Fruit fly (Drosophila melanogaster) whole organism, prepupa: ENCODE data around the gene CG8461.

Experiments used
- Blimp-1 ChIP-seq: fragments of 200-800 bp; sonication (Bioruptor generic); optimal IDR thresholded peaks from 3 replicates; lab custom pipeline; 2017; ENCODE audit warnings: missing biosample characterization, missing genetic modification characterization, mild to moderate bottlenecking, moderate library complexity, missing genetic modification reagents
- CG10631 ChIP-seq: fragments of 200-800 bp; sonication (Bioruptor generic); optimal IDR thresholded peaks from 2 replicates; lab custom pipeline; 2016; ENCODE audit warnings: missing biosample characterization, missing genetic modification characterization
- CG10669 ChIP-seq: fragments of 200-800 bp; sonication (Bioruptor generic); optimal IDR thresholded peaks from 3 replicates; lab custom pipeline; 2018; ENCODE audit warnings: missing biosample characterization, mild to moderate bottlenecking, missing genetic modification characterization, moderate library complexity
- CG11902 ChIP-seq: fragments of 200-800 bp; sonication (Bioruptor generic); optimal IDR thresholded peaks from 3 replicates; lab custom pipeline; 2016; ENCODE audit warnings: missing biosample characterization, missing genetic modification characterization
- CG15336 ChIP-seq: fragments of 200-800 bp; sonication (Bioruptor generic); IDR thresholded peaks from 2 replicates; pipeline ENCODE4 v1.3.6; 2022; ENCODE audit warnings: missing biosample characterization, missing genetic modification characterization
- CG3032 ChIP-seq: fragments of 200-800 bp; optimal IDR thresholded peaks from 2 replicates; lab custom pipeline; 2019; ENCODE audit warnings: missing biosample characterization, mild to moderate bottlenecking, missing genetic modification characterization, moderate library complexity
- CG31627 ChIP-seq: fragments of 200-800 bp; sonication (Bioruptor generic); optimal IDR thresholded peaks from 3 replicates; lab custom pipeline; 2016; ENCODE audit warnings: missing biosample characterization, missing genetic modification characterization
- CG32006 ChIP-seq: fragments of 200-800 bp; sonication (Bioruptor generic); optimal IDR thresholded peaks from 3 replicates; lab custom pipeline; 2017; ENCODE audit warnings: missing biosample characterization, mild to moderate bottlenecking, missing genetic modification characterization
- CG34406 ChIP-seq: fragments of 200-800 bp; sonication (Bioruptor generic); optimal IDR thresholded peaks from 3 replicates; lab custom pipeline; 2016; ENCODE audit warnings: missing biosample characterization, missing genetic modification characterization
- CG3919 ChIP-seq: fragments of 200-800 bp; sonication (Bioruptor generic); optimal IDR thresholded peaks from 3 replicates; lab custom pipeline; 2016; ENCODE audit warnings: missing biosample characterization, missing genetic modification characterization
- CG4318 ChIP-seq: fragments of 200-800 bp; sonication (Bioruptor generic); optimal IDR thresholded peaks from 3 replicates; lab custom pipeline; 2017; ENCODE audit warnings: missing biosample characterization, mild to moderate bottlenecking, missing genetic modification characterization
- CG6276 ChIP-seq: fragments of 200-800 bp; sonication (Bioruptor generic); optimal IDR thresholded peaks from 2 replicates; lab custom pipeline; 2017; ENCODE audit warnings: missing biosample characterization, mild to moderate bottlenecking, missing genetic modification characterization
- CG6792 ChIP-seq: fragments of 200-800 bp; sonication (Bioruptor generic); optimal IDR thresholded peaks from 3 replicates; lab custom pipeline; 2016; ENCODE audit warnings: missing biosample characterization, missing genetic modification characterization
- CG6808 ChIP-seq: fragments of 200-800 bp; sonication (Bioruptor generic); optimal IDR thresholded peaks from 3 replicates; lab custom pipeline; 2017; ENCODE audit warnings: missing biosample characterization, missing genetic modification characterization, mild to moderate bottlenecking, moderate library complexity, missing genetic modification reagents
- CG7368 ChIP-seq: fragments of 200-800 bp; sonication (Bioruptor generic); optimal IDR thresholded peaks from 3 replicates; lab custom pipeline; 2016; ENCODE audit warnings: missing biosample characterization, missing genetic modification characterization
- CG8119 ChIP-seq: fragments of 200-800 bp; sonication (Bioruptor generic); IDR thresholded peaks from 3 replicates; pipeline ENCODE4 v1.3.6; 2022; ENCODE audit warnings: missing biosample characterization, missing genetic modification characterization
- CG8319 ChIP-seq: fragments of 200-800 bp; sonication (Bioruptor generic); optimal IDR thresholded peaks from 3 replicates; lab custom pipeline; 2016; ENCODE audit warnings: missing biosample characterization, missing genetic modification characterization
- CG9139 ChIP-seq: fragments of 200-800 bp; sonication (Bioruptor generic); optimal IDR thresholded peaks from 3 replicates; lab custom pipeline; 2017; ENCODE audit warnings: missing biosample characterization, mild to moderate bottlenecking, missing genetic modification characterization
- Eip75B ChIP-seq: fragments of 200-800 bp; sonication (Bioruptor generic); optimal IDR thresholded peaks from 3 replicates; lab custom pipeline; 2016; ENCODE audit warnings: missing biosample characterization, missing genetic modification characterization
- Eip78C ChIP-seq: fragments of 200-800 bp; sonication (Bioruptor generic); peaks from one replicate; lab custom pipeline; 2016; ENCODE audit warnings: missing biosample characterization, missing genetic modification characterization
- Eip93F ChIP-seq: fragments of 200-800 bp; sonication (Bioruptor generic); optimal IDR thresholded peaks from 2 replicates; lab custom pipeline; 2016; ENCODE audit warnings: missing biosample characterization, mild to moderate bottlenecking, missing genetic modification characterization
- Ets21C ChIP-seq: fragments of 200-800 bp; sonication (Bioruptor generic); optimal IDR thresholded peaks from 3 replicates; lab custom pipeline; 2016; ENCODE audit warnings: missing biosample characterization, missing genetic modification characterization
- Hr39 ChIP-seq: fragments of 200-800 bp; sonication (Bioruptor generic); optimal IDR thresholded peaks from 2 replicates; lab custom pipeline; 2016; ENCODE audit warnings: missing biosample characterization, missing genetic modification characterization
- Hr4 ChIP-seq: fragments of 200-800 bp; sonication (Bioruptor generic); optimal IDR thresholded peaks from 3 replicates; lab custom pipeline; 2016; ENCODE audit warnings: missing biosample characterization, missing genetic modification characterization
- Met ChIP-seq: fragments of 200-800 bp; sonication (Bioruptor generic); optimal IDR thresholded peaks from 3 replicates; lab custom pipeline; 2016; ENCODE audit warnings: missing biosample characterization, missing genetic modification characterization
- OdsH ChIP-seq: fragments of 200-800 bp; sonication (Bioruptor generic); optimal IDR thresholded peaks from 3 replicates; lab custom pipeline; 2016; ENCODE audit warnings: missing biosample characterization, missing genetic modification characterization
- Sox15 ChIP-seq: fragments of 200-800 bp; sonication (Bioruptor generic); optimal IDR thresholded peaks from 3 replicates; lab custom pipeline; 2016; ENCODE audit warnings: missing biosample characterization, missing genetic modification characterization
- achi ChIP-seq: fragments of 200-800 bp; sonication (Bioruptor generic); optimal IDR thresholded peaks from 3 replicates; lab custom pipeline; 2016; ENCODE audit warnings: missing biosample characterization, missing genetic modification characterization
- acj6 ChIP-seq: fragments of 200-800 bp; sonication (Bioruptor generic); optimal IDR thresholded peaks from 3 replicates; lab custom pipeline; 2016; ENCODE audit warnings: missing biosample characterization, missing genetic modification characterization
- cyc ChIP-seq: fragments of 200-800 bp; sonication (Bioruptor generic); optimal IDR thresholded peaks from 3 replicates; lab custom pipeline; 2016; ENCODE audit warnings: missing biosample characterization, missing genetic modification characterization
- dac ChIP-seq: fragments of 200-800 bp; sonication (Bioruptor generic); optimal IDR thresholded peaks from 2 replicates; lab custom pipeline; 2017; ENCODE audit warnings: missing biosample characterization, mild to moderate bottlenecking, missing genetic modification characterization
- eg ChIP-seq: fragments of 200-800 bp; sonication (Bioruptor generic); IDR thresholded peaks from 3 replicates; pipeline ENCODE4 v1.3.6; 2022; ENCODE audit warnings: missing biosample characterization, missing genetic modification characterization
- fd85E ChIP-seq: fragments of 200-800 bp; sonication (Bioruptor generic); optimal IDR thresholded peaks from 3 replicates; lab custom pipeline; 2016; ENCODE audit warnings: missing biosample characterization, missing genetic modification characterization
- fkh ChIP-seq: fragments of 200-800 bp; sonication (Bioruptor generic); optimal IDR thresholded peaks from 3 replicates; lab custom pipeline; 2017; ENCODE audit warnings: missing biosample characterization, mild to moderate bottlenecking, missing genetic modification characterization, moderate library complexity
- lz ChIP-seq: fragments of 200-800 bp; sonication (Bioruptor generic); optimal IDR thresholded peaks from 3 replicates; lab custom pipeline; 2016; ENCODE audit warnings: missing biosample characterization, missing genetic modification characterization
- salr ChIP-seq, 2 experiments: fragments of 200-800 bp; sonication (Bioruptor generic); optimal IDR thresholded peaks; 3 replicates each; lab custom pipeline; 2016 to 2018; ENCODE audit warnings: missing biosample characterization in 2 of 2, missing genetic modification characterization in 2 of 2, mild to moderate bottlenecking in 1 of 2
- ss ChIP-seq, 2 experiments: fragments of 200-800 bp; sonication (Bioruptor generic); optimal IDR thresholded peaks; 2 replicates in 1 of 2; 3 replicates in 1 of 2; lab custom pipeline; 2017 to 2018; ENCODE audit warnings: mild to moderate bottlenecking in 2 of 2, missing biosample characterization in 2 of 2, missing genetic modification characterization in 2 of 2, moderate library complexity in 1 of 2
- svp ChIP-seq: fragments of 200-800 bp; sonication (Bioruptor generic); peaks from one replicate; lab custom pipeline; 2016; ENCODE audit warnings: missing biosample characterization, missing genetic modification characterization
- topi ChIP-seq: fragments of 200-800 bp; sonication (Bioruptor generic); optimal IDR thresholded peaks from 3 replicates; lab custom pipeline; 2016; ENCODE audit warnings: missing biosample characterization, missing genetic modification characterization

Gene CG8461

DNA sequence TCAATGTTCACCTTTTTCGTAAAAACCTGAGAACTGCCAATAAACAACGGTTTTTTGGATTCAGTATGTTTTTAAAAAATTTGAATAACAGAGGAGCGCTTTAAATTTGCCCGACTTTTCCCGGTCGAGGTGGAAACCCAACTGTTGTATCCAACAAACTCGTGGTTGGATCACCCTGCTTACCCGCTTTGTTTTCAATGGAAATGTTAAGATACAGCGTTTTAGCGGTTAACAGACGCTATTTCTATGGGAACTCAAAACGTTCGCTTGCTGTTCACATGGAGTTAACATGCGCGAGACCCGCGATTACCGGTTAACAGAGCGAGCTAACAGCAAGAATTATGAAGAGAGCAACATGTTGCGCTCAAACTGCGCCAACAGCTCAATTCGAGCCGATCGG, 31.9 kb downstream of the CG8461 start, which contains the start of gene cv-c (continued):
- TF ChIP-seq ss (GFP tag; optimal IDR thresholded peaks at IDR 0.05; lab: Kevin White, UChicago): peak; percentile 2 to 16
- no peak for TF ChIP-seq Ets21C (GFP tag; lab: Kevin White, UChicago)
- TF ChIP-seq CG31627: no peak
- TF ChIP-seq CG4318 (GFP tag; lab: Kevin White, UChicago): no peak
- TF ChIP-seq CG6792 (GFP tag; lab: Kevin White, UChicago): no peak

DNA sequence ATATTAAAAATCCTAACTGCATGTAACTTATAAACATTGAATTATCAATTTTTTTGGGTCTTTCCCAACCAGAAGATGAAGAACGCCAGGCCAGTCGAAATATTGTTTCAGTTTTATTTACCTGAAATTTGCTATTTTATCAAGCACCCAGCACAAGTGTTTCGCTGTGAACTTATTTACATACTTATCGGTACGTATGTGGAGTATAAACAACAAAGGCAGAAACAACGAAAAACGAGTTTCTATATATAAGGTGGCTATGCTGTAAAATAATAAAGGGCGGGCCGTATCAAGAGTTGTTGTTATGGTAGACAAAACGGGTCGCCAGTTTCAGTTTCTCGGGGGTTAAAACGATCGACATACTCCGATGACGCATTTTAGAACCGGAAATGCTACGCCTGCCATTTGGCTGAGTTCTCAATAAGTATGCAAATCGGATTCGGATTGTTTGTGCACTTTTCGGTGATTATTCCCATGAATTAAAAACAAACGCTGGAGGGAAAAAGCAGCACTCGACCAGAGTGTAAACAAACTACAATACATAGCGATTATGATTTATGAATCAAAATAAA, 33.7 kb downstream of the CG8461 start:
- TF ChIP-seq fkh (GFP tag; lab: Kevin White, UChicago) (peak; percentile 79), fd85E (GFP tag; lab: Kevin White, UChicago) (no peak), Eip78C (GFP tag; lab: Kevin White, UChicago) (peak; percentile 26)

DNA sequence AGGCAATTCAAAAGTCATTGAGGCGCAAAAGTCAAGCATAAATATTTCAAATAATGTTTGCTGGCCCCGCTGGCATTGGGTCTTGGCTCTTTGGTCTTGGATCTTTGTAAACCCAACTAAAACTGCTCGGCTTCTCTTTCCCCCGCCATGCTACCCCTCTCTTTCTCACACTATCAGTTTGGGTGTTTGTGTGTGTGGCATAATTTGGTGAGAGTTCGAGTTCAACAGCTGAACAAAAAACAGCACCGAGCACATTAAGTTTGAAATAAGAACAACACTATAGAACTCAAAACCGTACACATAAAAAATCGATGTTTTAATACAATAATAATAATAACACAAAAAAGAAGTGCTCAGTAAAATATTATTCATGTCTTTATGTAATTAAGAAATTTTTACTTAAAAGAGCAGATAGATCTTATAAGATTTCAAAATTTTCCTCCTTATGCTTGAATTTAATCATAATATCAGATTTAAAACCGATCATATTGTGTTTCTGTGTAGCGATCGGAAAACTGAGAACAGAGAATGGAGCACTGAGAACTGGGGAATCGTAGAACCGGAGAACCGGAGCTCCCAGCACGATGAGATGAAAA, 34.9 kb downstream of the CG8461 start:
- TF ChIP-seq CG15336 (peak; percentile 40; the same call in 1 of the 2 replicates), Eip78C (GFP tag; lab: Kevin White, UChicago) (peak; percentile 68), cyc (GFP tag; lab: Kevin White, UChicago) (no peak), CG11902 (GFP tag; lab: Kevin White, UChicago) (no peak), svp (GFP tag; lab: Kevin White, UChicago) (no peak), Eip93F (no peak), CG3032 (no peak), salr (GFP tag; optimal IDR thresholded peaks at IDR 0.05; lab: Kevin White, UChicago) (peak in 1 of 2 experiments; percentile 42), CG3919 (GFP tag; lab: Kevin White, UChicago) (peak; percentile 15), Hr39 (GFP tag; lab: Kevin White, UChicago) (no peak), CG6276 (GFP tag; lab: Kevin White, UChicago) (no peak), CG9139 (GFP tag; lab: Kevin White, UChicago) (no peak), acj6 (GFP tag; lab: Kevin White, UChicago) (no peak), CG10631 (GFP tag; lab: Kevin White, UChicago) (no peak), Sox15 (GFP tag; lab: Kevin White, UChicago) (no peak), achi (GFP tag; lab: Kevin White, UChicago) (peak; percentile 1), dac (GFP tag; lab: Kevin White, UChicago) (no peak), CG6808 (GFP tag; lab: Kevin White, UChicago) (no peak)

DNA sequence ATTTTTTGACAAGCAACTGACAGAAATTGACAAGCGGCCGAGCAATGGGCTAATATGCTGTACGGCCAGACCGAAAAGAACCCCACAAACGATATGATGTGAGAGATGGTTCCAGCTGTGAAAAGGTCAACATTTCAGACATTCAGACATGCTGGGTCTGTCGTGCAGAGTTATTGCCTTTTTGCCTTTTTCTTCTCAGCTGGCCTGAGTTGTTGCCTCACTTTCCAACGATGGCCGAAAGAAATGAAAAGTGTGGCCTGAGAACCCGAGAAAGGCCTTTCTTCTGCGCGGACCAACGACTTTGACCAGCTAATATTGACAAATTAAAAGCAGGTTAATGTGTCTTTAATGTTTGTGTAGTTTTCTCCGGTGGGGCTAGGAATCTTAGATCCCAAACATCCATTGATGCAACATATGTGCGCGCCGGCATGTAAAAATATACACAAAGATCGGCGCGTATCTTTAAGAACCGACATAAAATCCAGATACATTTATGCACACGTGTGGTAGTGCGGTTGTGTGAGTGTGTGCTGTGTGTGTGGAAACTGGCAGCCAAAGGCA, 35.5 kb downstream of the CG8461 start:
- no peak for TF ChIP-seq CG9139 (GFP tag; lab: Kevin White, UChicago)
- TF ChIP-seq, all 60 proteins: peak for 0

DNA sequence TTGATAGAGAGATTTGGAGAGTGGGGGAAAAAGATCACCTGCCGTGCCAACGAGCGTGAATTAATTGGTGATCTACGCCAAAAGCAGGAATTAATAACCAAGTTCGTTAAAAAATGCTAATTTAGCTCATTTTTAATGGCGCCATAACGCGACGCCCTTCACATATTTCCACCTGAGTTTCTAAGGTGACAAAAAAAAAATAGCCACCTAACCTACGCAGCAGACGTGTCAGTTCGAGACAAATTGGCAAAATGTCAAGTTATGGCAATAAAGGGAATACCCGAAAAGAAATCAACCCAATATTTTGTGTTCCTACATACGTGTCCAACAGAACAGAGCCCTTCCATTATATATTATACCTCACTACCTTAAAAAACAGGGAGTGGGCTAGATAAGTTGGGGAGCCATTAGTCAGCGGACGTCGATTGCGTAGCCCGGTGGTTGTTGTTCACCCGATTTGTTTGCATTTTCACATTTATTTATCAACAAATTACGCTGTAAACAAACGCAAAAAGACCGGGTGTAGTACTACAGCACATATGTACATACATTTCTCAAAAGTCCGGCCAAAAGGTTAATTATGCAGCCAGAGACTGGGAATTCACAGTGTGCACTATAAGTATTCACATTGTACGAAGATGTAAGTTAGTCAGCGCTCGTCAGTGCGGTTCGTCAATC, 36.2 kb downstream of the CG8461 start:
- TF ChIP-seq CG31627: no peak
- peak; percentile 64 for TF ChIP-seq fkh (GFP tag; lab: Kevin White, UChicago)
- peak; percentile 1 for TF ChIP-seq svp (GFP tag; lab: Kevin White, UChicago)

DNA sequence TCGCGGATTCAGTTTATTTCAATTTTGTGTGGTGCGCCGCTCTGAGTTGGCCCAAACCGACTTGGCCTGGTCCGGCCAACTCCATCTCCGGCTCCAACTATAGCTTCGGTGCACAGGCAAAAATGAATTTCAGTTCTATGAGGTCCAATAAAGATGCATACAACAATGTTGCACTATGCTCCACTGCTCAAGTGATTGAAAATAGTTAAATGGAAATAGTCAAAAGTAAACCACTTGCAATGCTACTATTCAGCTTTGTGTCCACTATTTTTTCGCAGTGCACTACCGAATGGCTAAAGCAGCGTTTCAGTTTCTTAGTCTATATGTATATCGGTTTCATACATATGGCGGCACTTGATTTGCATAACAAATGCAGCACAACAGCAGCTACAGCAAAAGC, 37.2 kb downstream of the CG8461 start:
- TF ChIP-seq Met (GFP tag; lab: Kevin White, UChicago) (peak; percentile 43), CG9139 (GFP tag; lab: Kevin White, UChicago) (no peak), CG8119 (GFP tag; lab: Robert Waterston, UW) (peak; percentile 88), Blimp-1 (GFP tag; lab: Kevin White, UChicago) (no peak), CG4318 (GFP tag; lab: Kevin White, UChicago) (peak; percentile 83), Hr4 (GFP tag; lab: Kevin White, UChicago) (peak; percentile 87), svp (GFP tag; lab: Kevin White, UChicago) (peak; percentile 31), topi (GFP tag; lab: Kevin White, UChicago) (peak; percentile 30), lz (peak; percentile 38), CG8319 (GFP tag; lab: Kevin White, UChicago) (peak; percentile 0), CG7368 (GFP tag; lab: Kevin White, UChicago) (peak; percentile 61), CG10669 (peak; percentile 48), CG32006 (GFP tag; lab: Kevin White, UChicago) (peak; percentile 90), CG34406 (GFP tag; lab: Kevin White, UChicago) (peak; percentile 32), Eip75B (GFP tag; lab: Kevin White, UChicago) (peak; percentile 62), OdsH (peak; percentile 77), eg (GFP tag; lab: Robert Waterston, UW) (peak; percentile 95)
